Fruit fly (Drosophila melanogaster) whole organism, embryonic: Measurements from ENCODE around the gene CG31230.

Experiments
- CG6272 ChIP-seq: fragments of 200-800 bp; sonication (Bioruptor generic); IDR thresholded peaks from 2 replicates; pipeline ENCODE4 v1.3.6; 2022; ENCODE audit warnings: missing biosample characterization, missing genetic modification characterization
- Tbp ChIP-seq: fragments of >200 bp; optimal IDR thresholded peaks from 2 replicates; lab custom pipeline; 2018; ENCODE audit warnings: missing biosample characterization, missing genetic modification characterization
- mam ChIP-seq: fragments of 200-800 bp; sonication (Bioruptor generic); optimal IDR thresholded peaks from 3 replicates; lab custom pipeline; 2016; ENCODE audit warnings: missing biosample characterization, missing genetic modification characterization

dm6 chr3R:18658945-18659642 lies 12.4 kb upstream of the CG31230 start, which contains the start of the genes CG31224 and CstF64:
- peak; percentile 81 for TF ChIP-seq CG6272 (GFP tag; lab: Robert Waterston, UW)
- TF ChIP-seq Tbp (GFP tag; lab: Kevin White, UChicago), result no peak
- peak; percentile 93 for TF ChIP-seq mam
